Fruit fly (Drosophila melanogaster) whole organism, adult: ENCODE results near the gene Bdp1.

ENCODE experiments used
- CG11617 ChIP-seq: fragments of 200-800 bp; sonication (Bioruptor generic); optimal IDR thresholded peaks from 2 replicates; lab custom pipeline; 2017; ENCODE audit warnings: mild to moderate bottlenecking, missing biosample characterization, missing genetic modification reagents, missing genetic modification characterization
- CG12768 ChIP-seq: fragments of 200-800 bp; sonication (Bioruptor generic); optimal IDR thresholded peaks from 2 replicates; lab custom pipeline; 2017; ENCODE audit warnings: missing biosample characterization, missing genetic modification characterization, mild to moderate bottlenecking, moderate library complexity, missing genetic modification reagents
- CG14711 ChIP-seq: fragments of 200-800 bp; sonication (Bioruptor generic); optimal IDR thresholded peaks from 2 replicates; lab custom pipeline; 2018; ENCODE audit warnings: missing biosample characterization, mild to moderate bottlenecking, missing genetic modification characterization, moderate library complexity
- CG1620 ChIP-seq: fragments of 200-800 bp; sonication (Bioruptor generic); optimal IDR thresholded peaks from 2 replicates; lab custom pipeline; 2016; ENCODE audit warnings: missing biosample characterization, missing genetic modification characterization
- CG33017 ChIP-seq: fragments of 200-800 bp; sonication (Bioruptor generic); optimal IDR thresholded peaks from 2 replicates; lab custom pipeline; 2018; ENCODE audit warnings: missing biosample characterization, mild to moderate bottlenecking, missing genetic modification characterization, moderate library complexity
- CG5204 ChIP-seq: fragments of 200-800 bp; sonication (Bioruptor generic); optimal IDR thresholded peaks from 2 replicates; lab custom pipeline; 2016; ENCODE audit warnings: missing biosample characterization, missing genetic modification characterization
- CG7045 ChIP-seq: fragments of 200-800 bp; sonication (Bioruptor generic); optimal IDR thresholded peaks from 2 replicates; lab custom pipeline; 2017; ENCODE audit warnings: missing biosample characterization, mild to moderate bottlenecking, missing genetic modification characterization
- CG7101 ChIP-seq: fragments of 200-800 bp; sonication (Bioruptor generic); optimal IDR thresholded peaks from 2 replicates; lab custom pipeline; 2018; ENCODE audit warnings: missing biosample characterization, mild to moderate bottlenecking, missing genetic modification characterization, moderate library complexity
- Clk ChIP-seq: fragments of 200-800 bp; sonication (Bioruptor generic); optimal IDR thresholded peaks from 2 replicates; lab custom pipeline; 2017; ENCODE audit warnings: missing biosample characterization, missing genetic modification characterization
- Crg-1 ChIP-seq: fragments of 200-800 bp; sonication (Bioruptor generic); optimal IDR thresholded peaks from 2 replicates; lab custom pipeline; 2016; ENCODE audit warnings: missing biosample characterization, missing genetic modification characterization
- Hr96 ChIP-seq: fragments of 200-800 bp; sonication (Bioruptor generic); optimal IDR thresholded peaks from 2 replicates; lab custom pipeline; 2016; ENCODE audit warnings: missing biosample characterization, missing genetic modification characterization
- Mnt ChIP-seq: fragments of 200-800 bp; sonication (Bioruptor generic); optimal IDR thresholded peaks from 2 replicates; lab custom pipeline; 2016; ENCODE audit warnings: missing biosample characterization, mild to moderate bottlenecking, missing genetic modification characterization
- bab1 ChIP-seq: fragments of 200-800 bp; sonication (Bioruptor generic); optimal IDR thresholded peaks from 3 replicates; lab custom pipeline; 2019; ENCODE audit warnings: missing biosample characterization, mild to moderate bottlenecking, missing genetic modification characterization, moderate library complexity
- cic ChIP-seq: fragments of 200-800 bp; sonication (Bioruptor generic); optimal IDR thresholded peaks from 2 replicates; lab custom pipeline; 2017; ENCODE audit warnings: missing biosample characterization, mild to moderate bottlenecking, missing genetic modification characterization, moderate library complexity
- cnc ChIP-seq, 2 experiments: fragments of >200 bp; optimal IDR thresholded peaks; 2 replicates each; lab custom pipeline; 2017
- kay ChIP-seq: fragments of 200-800 bp; sonication (Bioruptor generic); peaks from one replicate; lab custom pipeline; 2016; ENCODE audit warnings: missing biosample characterization, missing genetic modification characterization, borderline replicate concordance
- ovo ChIP-seq: fragments of 200-800 bp; sonication (Bioruptor generic); optimal IDR thresholded peaks from 2 replicates; lab custom pipeline; 2016; ENCODE audit warnings: missing biosample characterization, missing genetic modification characterization
- pad ChIP-seq: fragments of 200-800 bp; sonication (Bioruptor generic); optimal IDR thresholded peaks from 3 replicates; lab custom pipeline; 2017; ENCODE audit warnings: missing biosample characterization, missing genetic modification characterization, mild to moderate bottlenecking, moderate library complexity, missing genetic modification reagents
- tj ChIP-seq: fragments of 200-800 bp; sonication (Bioruptor generic); optimal IDR thresholded peaks from 3 replicates; lab custom pipeline; 2017; ENCODE audit warnings: missing biosample characterization, mild to moderate bottlenecking, missing genetic modification characterization, moderate library complexity
- toe ChIP-seq: fragments of 200-800 bp; sonication (Bioruptor generic); optimal IDR thresholded peaks from 2 replicates; lab custom pipeline; 2016; ENCODE audit warnings: missing biosample characterization, missing genetic modification characterization

Gene Bdp1

dm6 chr2L:13373435-13374242 is at the start of gene Bdp1, which contains the start of gene CG6565:
Gene Bdp1, minus strand, starts transcription at chr2L:13373890.
Gene CG6565, plus strand, starts transcription at chr2L:13374019.
- TF ChIP-seq tj = peak; percentile 88
- peak; percentile 98 for TF ChIP-seq CG12768
- peak; percentile 99 for TF ChIP-seq Crg-1 (GFP tag; lab: Kevin White, UChicago)
- TF ChIP-seq CG33017 = peak; percentile 93
- TF ChIP-seq ovo = peak; percentile 97
- peak; percentile 96 for TF ChIP-seq bab1 (GFP tag; lab: Kevin White, UChicago)
- TF ChIP-seq CG7101 (tag; lab: Kevin White, UChicago) = peak; percentile 97
- TF ChIP-seq CG11617 (GFP tag; lab: Kevin White, UChicago) = peak; percentile 98
- peak; percentile 98 for TF ChIP-seq CG5204
- peak; percentile 97 for TF ChIP-seq Clk (GFP tag; lab: Kevin White, UChicago)
- peak; percentile 99 for TF ChIP-seq CG1620 (GFP tag; lab: Kevin White, UChicago)
- peak; percentile 95 for TF ChIP-seq CG7045 (GFP tag; lab: Kevin White, UChicago)
- peak; percentile 90 for TF ChIP-seq CG14711 (tag; lab: Kevin White, UChicago)
- peak; percentile 97 for TF ChIP-seq Mnt (GFP tag; lab: Kevin White, UChicago)
- TF ChIP-seq kay (GFP tag; lab: Kevin White, UChicago) = no peak
- peak; percentile 99 for TF ChIP-seq Hr96 (GFP tag; lab: Kevin White, UChicago)
- peak; percentile 69 for TF ChIP-seq cic (GFP tag; lab: Kevin White, UChicago)
- peak; percentile 94 for TF ChIP-seq pad (GFP tag; lab: Kevin White, UChicago)
- TF ChIP-seq toe (GFP tag; lab: Kevin White, UChicago) = peak; percentile 99
- no peak for TF ChIP-seq cnc (optimal IDR thresholded peaks at IDR 0.05; lab: Kevin White, UChicago)

- TF ChIP-seq toe (GFP tag; lab: Kevin White, UChicago) (no peak), ovo (peak; percentile 0), CG5204 (peak; percentile 19), Hr96 (GFP tag; lab: Kevin White, UChicago) (peak; percentile 6), CG7045 (GFP tag; lab: Kevin White, UChicago) (peak; percentile 60), Crg-1 (GFP tag; lab: Kevin White, UChicago) (no peak)
Measured at dm6 chr2L:13414525-13415481, 41.1 kb upstream of the Bdp1 start, which contains the start of the genes CG16956, CG42784 and CG43850. Gene CG16956, minus strand, starts transcription at chr2L:13414575. Gene CG42784, plus strand, starts transcription at chr2L:13415431. Gene CG43850, plus strand, starts transcription at chr2L:13415431.

- TF ChIP-seq CG1620 (GFP tag; lab: Kevin White, UChicago) (no peak), CG7045 (GFP tag; lab: Kevin White, UChicago) (no peak), CG33017 (no peak), Crg-1 (GFP tag; lab: Kevin White, UChicago) (no peak), pad (GFP tag; lab: Kevin White, UChicago) (no peak), bab1 (GFP tag; lab: Kevin White, UChicago) (no peak), toe (GFP tag; lab: Kevin White, UChicago) (no peak)
Measured at dm6 chr2L:13412219-13412618, 38.5 kb upstream of the Bdp1 start, which contains the start of gene Flad2. Gene Flad2, plus strand, starts transcription at chr2L:13412519.

dm6 chr2L:13411566-13411965 is 37.9 kb upstream of the Bdp1 start, which contains the start of gene Vm34Ca:
Gene Vm34Ca, minus strand, starts transcription at chr2L:13411631.
- TF ChIP-seq tj = peak; percentile 99
- TF ChIP-seq CG14711 (tag; lab: Kevin White, UChicago) = no peak
- peak; percentile 49 for TF ChIP-seq bab1 (GFP tag; lab: Kevin White, UChicago)

DNA sequence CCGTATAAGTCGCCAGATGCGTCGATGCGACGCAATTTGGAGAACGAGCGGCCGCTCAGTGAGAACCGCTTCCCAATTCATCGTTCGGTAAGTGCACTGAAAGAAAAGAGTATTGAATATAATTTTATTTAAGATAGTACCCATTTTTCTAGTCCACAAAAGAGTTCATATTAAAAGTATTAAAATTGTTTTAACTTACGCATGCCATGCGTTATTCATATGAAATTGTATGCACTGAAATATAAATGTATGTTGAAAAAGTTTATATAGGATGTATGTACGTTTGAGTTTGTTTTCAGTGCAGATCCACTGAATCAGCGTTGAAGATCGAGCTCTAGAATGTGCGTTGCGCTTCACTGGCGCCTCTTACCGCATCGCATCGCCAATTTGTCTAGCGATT is 25.9 kb upstream of the Bdp1 start:
- TF ChIP-seq kay (GFP tag; lab: Kevin White, UChicago) = no peak
- TF ChIP-seq CG12768 = no peak
- TF ChIP-seq CG1620 (GFP tag; lab: Kevin White, UChicago) = no peak
- peak; percentile 54 for TF ChIP-seq bab1 (GFP tag; lab: Kevin White, UChicago)
- peak; percentile 25 for TF ChIP-seq CG7101 (tag; lab: Kevin White, UChicago)
- peak; percentile 0 for TF ChIP-seq CG33017
- peak; percentile 7 for TF ChIP-seq CG5204
- peak; percentile 37 for TF ChIP-seq toe (GFP tag; lab: Kevin White, UChicago)

DNA sequence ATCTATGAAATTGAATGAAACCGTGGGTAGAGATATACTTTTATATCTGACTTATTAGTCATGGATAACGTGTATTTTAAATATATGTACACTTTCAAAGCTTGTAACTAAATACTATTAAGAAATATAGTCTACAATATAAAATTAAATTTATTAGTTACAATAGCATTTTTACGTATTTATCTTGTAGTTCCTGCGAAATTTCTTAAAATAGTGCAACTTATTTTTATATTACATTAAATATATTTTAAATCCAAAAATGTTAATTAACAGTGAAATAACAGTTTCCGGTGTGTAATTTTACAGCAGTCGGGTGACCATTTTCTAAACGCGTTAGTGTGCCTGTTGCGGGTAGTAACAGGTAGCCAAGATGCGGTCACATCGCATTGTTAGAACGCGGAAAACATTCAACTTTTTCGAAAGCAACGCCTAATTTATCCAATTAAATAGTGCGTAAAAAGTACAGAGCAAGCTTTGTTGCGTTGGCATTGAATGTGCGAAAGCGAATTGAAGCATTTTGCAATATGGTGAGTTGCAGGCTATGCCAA is 25.0 kb upstream of the Bdp1 start, which contains the start of the genes CG10859 and CG7110:
Gene CG10859, minus strand, starts transcription at position 51 of the 548 bp plus-strand sequence.
Gene CG7110, plus strand, starts transcription at position 378 of the 548 bp plus-strand sequence.
- TF ChIP-seq kay (GFP tag; lab: Kevin White, UChicago) = no peak
- TF ChIP-seq bab1 (GFP tag; lab: Kevin White, UChicago) = peak; percentile 97
- TF ChIP-seq cic (GFP tag; lab: Kevin White, UChicago) = no peak
- TF ChIP-seq CG7101 (tag; lab: Kevin White, UChicago) = peak; percentile 72
- TF ChIP-seq CG1620 (GFP tag; lab: Kevin White, UChicago) = peak; percentile 18
- TF ChIP-seq Hr96 (GFP tag; lab: Kevin White, UChicago) = no peak
- peak; percentile 41 for TF ChIP-seq Mnt (GFP tag; lab: Kevin White, UChicago)
- TF ChIP-seq CG14711 (tag; lab: Kevin White, UChicago) = peak; percentile 46
- peak; percentile 44 for TF ChIP-seq CG7045 (GFP tag; lab: Kevin White, UChicago)
- TF ChIP-seq CG33017 = peak; percentile 25
- TF ChIP-seq CG12768 = no peak
- no peak for TF ChIP-seq toe (GFP tag; lab: Kevin White, UChicago)
- peak; percentile 5 for TF ChIP-seq CG11617 (GFP tag; lab: Kevin White, UChicago)
- no peak for TF ChIP-seq Clk (GFP tag; lab: Kevin White, UChicago)
- TF ChIP-seq tj = no peak
- peak; percentile 11 for TF ChIP-seq ovo
- no peak for TF ChIP-seq cnc (optimal IDR thresholded peaks at IDR 0.05; lab: Kevin White, UChicago)
- TF ChIP-seq Crg-1 (GFP tag; lab: Kevin White, UChicago) = peak; percentile 50
- peak; percentile 28 for TF ChIP-seq pad (GFP tag; lab: Kevin White, UChicago)
- no peak for TF ChIP-seq CG5204
